In genomic region chr2L:3121745-3122144, dm6 we compare ENCODE assay signal across 1 fruit fly cellular context.
TF ChIP-seq lines count a peak whose summit lies in the region.

No protein-coding gene starts in this region.

TF ChIP-seq in whole organism, embryonic, 481 proteins besides CTCF, POLR2A, EP300 and RAD21 (continued from another document):
- TF ChIP-seq nerfin-1 (tag; optimal IDR thresholded peaks at IDR 0.05; lab: Kevin White, UChicago), result no peak
- TF ChIP-seq CG17568 (GFP tag; optimal IDR thresholded peaks at IDR 0.05; lab: Kevin White, UChicago), result peak; percentile 24
- peak; percentile 34 for TF ChIP-seq CG12769 (tag; optimal IDR thresholded peaks at IDR 0.05; lab: Kevin White, UChicago)
- TF ChIP-seq CG17359 (tag; optimal IDR thresholded peaks at IDR 0.05; lab: Kevin White, UChicago), result no peak
- no peak for TF ChIP-seq sc (optimal IDR thresholded peaks at IDR 0.05; lab: Kevin White, UChicago)
- no peak for TF ChIP-seq sc (GFP tag; optimal IDR thresholded peaks at IDR 0.05; lab: Kevin White, UChicago)
- no peak for TF ChIP-seq CG4424 (GFP tag; optimal IDR thresholded peaks at IDR 0.05; lab: Kevin White, UChicago)
- no peak for TF ChIP-seq Optix (GFP tag; IDR thresholded peaks at IDR 0.05; lab: Robert Waterston, UW)
- no peak; the same call in 1 of the 2 replicates for TF ChIP-seq CG31441 (GFP tag; IDR thresholded peaks at IDR 0.05; lab: Robert Waterston, UW)
- no peak for TF ChIP-seq tap (tag; optimal IDR thresholded peaks at IDR 0.05; lab: Kevin White, UChicago)
- TF ChIP-seq CG34376 (GFP tag; optimal IDR thresholded peaks at IDR 0.05; lab: Kevin White, UChicago), result peak; percentile 36
- peak; percentile 47 for TF ChIP-seq sqz (GFP tag; optimal IDR thresholded peaks at IDR 0.05; lab: Kevin White, UChicago)
- TF ChIP-seq CG12744 (GFP tag; optimal IDR thresholded peaks at IDR 0.05; lab: Kevin White, UChicago), result no peak
- no peak for TF ChIP-seq CG4282 (GFP tag; optimal IDR thresholded peaks at IDR 0.05; lab: Kevin White, UChicago)
- TF ChIP-seq stwl (tag; optimal IDR thresholded peaks at IDR 0.05; lab: Kevin White, UChicago), result no peak
- TF ChIP-seq HHEX (GFP tag; optimal IDR thresholded peaks at IDR 0.05; lab: Kevin White, UChicago), result peak; percentile 35
- TF ChIP-seq MTF-1 (GFP tag; optimal IDR thresholded peaks at IDR 0.05; lab: Kevin White, UChicago; ENCODE audit: borderline replicate concordance), result peak; percentile 34
- no peak for TF ChIP-seq unc-4 (GFP tag; IDR thresholded peaks at IDR 0.05; lab: Robert Waterston, UW; ENCODE audit: partially characterized antibody)
- TF ChIP-seq slbo (GFP tag; IDR thresholded peaks at IDR 0.05; lab: Robert Waterston, UW), result no peak
- TF ChIP-seq Taf1 (GFP tag; IDR thresholded peaks at IDR 0.05; lab: Robert Waterston, UW), result no peak
- TF ChIP-seq CG10462 (GFP tag; optimal IDR thresholded peaks at IDR 0.05; lab: Kevin White, UChicago), result no peak
- TF ChIP-seq CG12391 (tag; optimal IDR thresholded peaks at IDR 0.05; lab: Kevin White, UChicago), result no peak
- no peak for TF ChIP-seq CG16815 (GFP tag; optimal IDR thresholded peaks at IDR 0.05; lab: Kevin White, UChicago)
- peak; percentile 8 for TF ChIP-seq CG7556 (GFP tag; optimal IDR thresholded peaks at IDR 0.05; lab: Kevin White, UChicago)
- no peak for TF ChIP-seq Eip74EF (GFP tag; optimal IDR thresholded peaks at IDR 0.05; lab: Kevin White, UChicago)
- no peak for TF ChIP-seq NC2α (GFP tag; optimal IDR thresholded peaks at IDR 0.05; lab: Kevin White, UChicago)
- no peak for TF ChIP-seq Dad (GFP tag; optimal IDR thresholded peaks at IDR 0.05; lab: Kevin White, UChicago)
- no peak for TF ChIP-seq Pdp1 (GFP tag; optimal IDR thresholded peaks at IDR 0.05; lab: Kevin White, UChicago)
- no peak for TF ChIP-seq prd (optimal IDR thresholded peaks at IDR 0.05; lab: Kevin White, UChicago)
- no peak for TF ChIP-seq prd (GFP tag; IDR thresholded peaks at IDR 0.05; lab: Robert Waterston, UW)
- TF ChIP-seq ftz-f1 (GFP tag; optimal IDR thresholded peaks at IDR 0.05; lab: Kevin White, UChicago), result peak; percentile 5
- no peak for TF ChIP-seq toy (GFP tag; IDR thresholded peaks at IDR 0.05; lab: Robert Waterston, UW)
- TF ChIP-seq CG15011 (GFP tag; optimal IDR thresholded peaks at IDR 0.05; lab: Kevin White, UChicago), result no peak
- TF ChIP-seq H2.0 (GFP tag; IDR thresholded peaks at IDR 0.05; lab: Robert Waterston, UW), result no peak
- TF ChIP-seq ase (GFP tag; IDR thresholded peaks at IDR 0.05; lab: Robert Waterston, UW), result no peak
- TF ChIP-seq jing (GFP tag; optimal IDR thresholded peaks at IDR 0.05; lab: Kevin White, UChicago), result no peak
- peak; percentile 0 for TF ChIP-seq pho (GFP tag; optimal IDR thresholded peaks at IDR 0.05; lab: Kevin White, UChicago)
- no peak for TF ChIP-seq pita (GFP tag; optimal IDR thresholded peaks at IDR 0.05; lab: Kevin White, UChicago)
- TF ChIP-seq CG34422 (GFP tag; IDR thresholded peaks at IDR 0.05; lab: Robert Waterston, UW), result no peak
- TF ChIP-seq kah (GFP tag; optimal IDR thresholded peaks at IDR 0.05; lab: Kevin White, UChicago), result no peak
- no peak for TF ChIP-seq ems (GFP tag; optimal IDR thresholded peaks at IDR 0.05; lab: Kevin White, UChicago)
- no peak for TF ChIP-seq CG16813 (GFP tag; IDR thresholded peaks at IDR 0.05; lab: Robert Waterston, UW; ENCODE audit: partially characterized antibody)
- peak; percentile 4 for TF ChIP-seq CG17385 (GFP tag; optimal IDR thresholded peaks at IDR 0.05; lab: Kevin White, UChicago)
- TF ChIP-seq Hr78 (GFP tag; optimal IDR thresholded peaks at IDR 0.05; lab: Kevin White, UChicago), result no peak
- TF ChIP-seq CG3407 (GFP tag; optimal IDR thresholded peaks at IDR 0.05; lab: Kevin White, UChicago), result peak; percentile 46
- TF ChIP-seq CG2712 (tag; optimal IDR thresholded peaks at IDR 0.05; lab: Kevin White, UChicago), result no peak
- TF ChIP-seq ham (GFP tag; IDR thresholded peaks at IDR 0.05; lab: Robert Waterston, UW), result no peak
- no peak for TF ChIP-seq CG15696 (tag; optimal IDR thresholded peaks at IDR 0.05; lab: Kevin White, UChicago)
- TF ChIP-seq CG14014 (GFP tag; IDR thresholded peaks at IDR 0.05; lab: Robert Waterston, UW), result no peak; the same call in 1 of the 2 replicates
- peak; percentile 25 for TF ChIP-seq CoRest (tag; optimal IDR thresholded peaks at IDR 0.05; lab: Kevin White, UChicago)
- no peak for TF ChIP-seq dm (GFP tag; optimal IDR thresholded peaks at IDR 0.05; lab: Kevin White, UChicago)
- no peak for TF ChIP-seq Bgb (GFP tag; IDR thresholded peaks at IDR 0.05; lab: Robert Waterston, UW; ENCODE audit: partially characterized antibody)
- TF ChIP-seq CG8359 (GFP tag; optimal IDR thresholded peaks at IDR 0.05; lab: Kevin White, UChicago; ENCODE audit: borderline replicate concordance), result no peak
- TF ChIP-seq run (tag; optimal IDR thresholded peaks at IDR 0.05; lab: Kevin White, UChicago), result no peak
- no peak for TF ChIP-seq CG32767 (GFP tag; IDR thresholded peaks at IDR 0.05; lab: Robert Waterston, UW)
- TF ChIP-seq sima (GFP tag; optimal IDR thresholded peaks at IDR 0.05; lab: Kevin White, UChicago), result no peak
- TF ChIP-seq her (GFP tag; optimal IDR thresholded peaks at IDR 0.05; lab: Kevin White, UChicago), result no peak
- TF ChIP-seq CG11560 (tag; IDR thresholded peaks at IDR 0.05; lab: Robert Waterston, UW), result no peak
- TF ChIP-seq Lpt (GFP tag; optimal IDR thresholded peaks at IDR 0.05; lab: Kevin White, UChicago), result no peak
- peak; percentile 47 for TF ChIP-seq BtbVII (GFP tag; optimal IDR thresholded peaks at IDR 0.05; lab: Kevin White, UChicago)
- TF ChIP-seq CG6254 (GFP tag; optimal IDR thresholded peaks at IDR 0.05; lab: Kevin White, UChicago), result no peak
- no peak for TF ChIP-seq CG14965 (GFP tag; optimal IDR thresholded peaks at IDR 0.05; lab: Kevin White, UChicago; ENCODE audit: borderline replicate concordance)
- TF ChIP-seq CG18599 (GFP tag; optimal IDR thresholded peaks at IDR 0.05; lab: Kevin White, UChicago), result peak; percentile 19
- no peak for TF ChIP-seq gcm2 (GFP tag; optimal IDR thresholded peaks at IDR 0.05; lab: Kevin White, UChicago)
- no peak for TF ChIP-seq hb (GFP tag; IDR thresholded peaks at IDR 0.05; lab: Robert Waterston, UW; ENCODE audit: partially characterized antibody)
- no peak for TF ChIP-seq bcd (GFP tag; optimal IDR thresholded peaks at IDR 0.05; lab: Kevin White, UChicago)
- no peak for TF ChIP-seq zfh1 (GFP tag; IDR thresholded peaks at IDR 0.05; lab: Robert Waterston, UW)
- TF ChIP-seq fu2 (GFP tag; optimal IDR thresholded peaks at IDR 0.05; lab: Kevin White, UChicago), result no peak
- TF ChIP-seq org-1 (GFP tag; optimal IDR thresholded peaks at IDR 0.05; lab: Kevin White, UChicago), result peak; percentile 41
- TF ChIP-seq dmrt11E (tag; optimal IDR thresholded peaks at IDR 0.05; lab: Kevin White, UChicago), result peak; percentile 20
- TF ChIP-seq NFAT (GFP tag; IDR thresholded peaks at IDR 0.05; lab: Robert Waterston, UW), result no peak
- TF ChIP-seq tna (GFP tag; IDR thresholded peaks at IDR 0.05; lab: Robert Waterston, UW; ENCODE audit: partially characterized antibody), result no peak
- peak; percentile 51 for TF ChIP-seq CG7987 (GFP tag; optimal IDR thresholded peaks at IDR 0.05; lab: Kevin White, UChicago)
- TF ChIP-seq onecut (GFP tag; IDR thresholded peaks at IDR 0.05; lab: Robert Waterston, UW), result peak; percentile 11; the same call in 1 of the 2 replicates
- TF ChIP-seq CG9876 (GFP tag; optimal IDR thresholded peaks at IDR 0.05; lab: Kevin White, UChicago), result no peak
- peak; percentile 32 for TF ChIP-seq Fer1 (GFP tag; optimal IDR thresholded peaks at IDR 0.05; lab: Kevin White, UChicago)
- TF ChIP-seq Ets65A (GFP tag; lab: Kevin White, UChicago), result no peak
- no peak for TF ChIP-seq Nf-YC (tag; optimal IDR thresholded peaks at IDR 0.05; lab: Kevin White, UChicago)
- no peak for TF ChIP-seq Trl (optimal IDR thresholded peaks at IDR 0.05; lab: Kevin White, UChicago)
- TF ChIP-seq Trl (GFP tag; optimal IDR thresholded peaks at IDR 0.05; lab: Kevin White, UChicago), result no peak
- no peak for TF ChIP-seq CG10654 (GFP tag; optimal IDR thresholded peaks at IDR 0.05; lab: Kevin White, UChicago)
- TF ChIP-seq Awh (GFP tag; IDR thresholded peaks at IDR 0.05; lab: Robert Waterston, UW), result no peak
- no peak for TF ChIP-seq chn (GFP tag; optimal IDR thresholded peaks at IDR 0.05; lab: Kevin White, UChicago)
- no peak for TF ChIP-seq CG1602 (GFP tag; optimal IDR thresholded peaks at IDR 0.05; lab: Kevin White, UChicago)
- TF ChIP-seq ERR (GFP tag; optimal IDR thresholded peaks at IDR 0.05; lab: Kevin White, UChicago), result no peak
- no peak for TF ChIP-seq Kr (GFP tag; optimal IDR thresholded peaks at IDR 0.05; lab: Kevin White, UChicago)
- no peak for TF ChIP-seq pzg (GFP tag; optimal IDR thresholded peaks at IDR 0.05; lab: Kevin White, UChicago)
- TF ChIP-seq croc (GFP tag; conservative IDR thresholded peaks at IDR 0.05; lab: Robert Waterston, UW), result no peak
- no peak for TF ChIP-seq CG14050 (GFP tag; IDR thresholded peaks at IDR 0.05; lab: Robert Waterston, UW)
- TF ChIP-seq Asciz (GFP tag; optimal IDR thresholded peaks at IDR 0.05; lab: Kevin White, UChicago), result peak; percentile 38
- peak; percentile 7 for TF ChIP-seq NC2β (GFP tag; optimal IDR thresholded peaks at IDR 0.05; lab: Kevin White, UChicago)
- TF ChIP-seq Dip2 (GFP tag; IDR thresholded peaks at IDR 0.05; lab: Robert Waterston, UW), result no peak
- peak; percentile 10 for TF ChIP-seq CG5180 (GFP tag; optimal IDR thresholded peaks at IDR 0.05; lab: Kevin White, UChicago)
- TF ChIP-seq en (GFP tag; optimal IDR thresholded peaks at IDR 0.05; lab: Kevin White, UChicago), result no peak
- TF ChIP-seq sna (GFP tag; IDR thresholded peaks at IDR 0.05; lab: Robert Waterston, UW; ENCODE audit: partially characterized antibody), result no peak
- TF ChIP-seq Doc3 (GFP tag; IDR thresholded peaks at IDR 0.05; lab: Robert Waterston, UW; ENCODE audit: partially characterized antibody), result no peak
- no peak for TF ChIP-seq CG30431 (GFP tag; optimal IDR thresholded peaks at IDR 0.05; lab: Kevin White, UChicago)
- no peak for TF ChIP-seq Usf (GFP tag; optimal IDR thresholded peaks at IDR 0.05; lab: Kevin White, UChicago)
- no peak; the same call in 1 of the 2 replicates for TF ChIP-seq sens-2 (GFP tag; IDR thresholded peaks at IDR 0.05; lab: Robert Waterston, UW)
- TF ChIP-seq unpg (GFP tag; optimal IDR thresholded peaks at IDR 0.05; lab: Kevin White, UChicago), result no peak
- no peak for TF ChIP-seq da (GFP tag; optimal IDR thresholded peaks at IDR 0.05; lab: Kevin White, UChicago)
- TF ChIP-seq pfk (GFP tag; optimal IDR thresholded peaks at IDR 0.05; lab: Kevin White, UChicago), result no peak
- no peak for TF ChIP-seq dpn (GFP tag; optimal IDR thresholded peaks at IDR 0.05; lab: Kevin White, UChicago)
- no peak for TF ChIP-seq trh (GFP tag; optimal IDR thresholded peaks at IDR 0.05; lab: Kevin White, UChicago)
- no peak for TF ChIP-seq CG18764 (GFP tag; optimal IDR thresholded peaks at IDR 0.05; lab: Kevin White, UChicago)
- no peak for TF ChIP-seq gro (GFP tag; optimal IDR thresholded peaks at IDR 0.05; lab: Kevin White, UChicago)
- peak; percentile 5 for TF ChIP-seq CG7745 (tag; optimal IDR thresholded peaks at IDR 0.05; lab: Kevin White, UChicago)
- TF ChIP-seq maf-S (GFP tag; optimal IDR thresholded peaks at IDR 0.05; lab: Kevin White, UChicago), result no peak
- TF ChIP-seq HLH3B (GFP tag; IDR thresholded peaks at IDR 0.05; lab: Robert Waterston, UW), result 0 out of 2 replicates have a peak, but pooled peaks have one; percentile 20
- no peak for TF ChIP-seq aop (GFP tag; IDR thresholded peaks at IDR 0.05; lab: Robert Waterston, UW)
- no peak for TF ChIP-seq MESR4 (GFP tag; optimal IDR thresholded peaks at IDR 0.05; lab: Kevin White, UChicago)
- TF ChIP-seq CG7963 (GFP tag; IDR thresholded peaks at IDR 0.05; lab: Robert Waterston, UW; ENCODE audit: partially characterized antibody), result no peak
- peak; percentile 48 for TF ChIP-seq caup (GFP tag; optimal IDR thresholded peaks at IDR 0.05; lab: Kevin White, UChicago; ENCODE audit: severe bottlenecking)
- no peak for TF ChIP-seq Bteb2 (GFP tag; optimal IDR thresholded peaks at IDR 0.05; lab: Kevin White, UChicago)
